Worm (Caenorhabditis elegans) whole organism, L4 larva: Measurements from ENCODE around the gene C31G12.4.

ENCODE experiments used
- daf-8 ChIP-seq: fragments of 200-800 bp; sonication (Bioruptor generic); IDR thresholded peaks from 2 replicates; pipeline ENCODE4 v1.3.6; 2022; ENCODE audit warnings: missing genetic modification characterization, missing compliant biosample characterization
- lin-29 ChIP-seq: fragments of 200-800 bp; sonication (Bioruptor generic); IDR thresholded peaks from 2 replicates; pipeline ENCODE4 v1.3.6; 2022; ENCODE audit warnings: missing genetic modification reagents, missing genetic modification characterization, missing compliant biosample characterization
- madf-9 ChIP-seq: fragments of 200-800 bp; sonication (Bioruptor generic); conservative IDR thresholded peaks from 2 replicates; pipeline ENCODE4 v1.3.6; 2022; ENCODE audit warnings: missing genetic modification reagents, missing genetic modification characterization, missing compliant biosample characterization
- tra-1 ChIP-seq: fragments of 200-800 bp; sonication (Bioruptor generic); IDR thresholded peaks from 2 replicates; pipeline ENCODE4 v1.3.6; 2022; ENCODE audit warnings: missing genetic modification reagents, missing genetic modification characterization, missing compliant biosample characterization

DNA sequence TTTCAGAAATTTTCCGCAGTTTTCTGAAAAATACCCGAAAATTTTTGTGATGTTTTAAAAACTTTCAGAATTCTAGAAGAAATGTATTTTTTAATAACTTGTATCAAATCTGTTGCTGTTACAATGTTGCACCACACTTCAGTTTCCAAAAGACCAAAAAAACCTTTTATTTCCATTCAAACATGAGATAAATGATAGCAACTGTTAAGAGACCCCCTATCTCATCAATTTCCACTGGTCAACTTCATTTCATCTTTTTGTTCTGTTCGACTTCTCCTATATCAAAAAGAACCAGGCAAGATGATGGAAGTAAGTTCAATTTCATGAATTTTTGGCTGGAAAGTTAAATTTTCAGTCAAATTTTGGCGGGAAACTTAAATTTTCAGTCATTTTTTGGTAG, 19.9 kb upstream of the C31G12.4 start, which contains the start of gene F16H6.4:
- TF ChIP-seq daf-8 (GFP tag; lab: Robert Waterston, UW) (no peak), madf-9 (GFP tag; lab: Robert Waterston, UW) (no peak), tra-1 (GFP tag; lab: Robert Waterston, UW) (no peak), lin-29 (GFP tag; lab: Robert Waterston, UW) (no peak)
